Worm (Caenorhabditis elegans): Measurements from ENCODE around the gene K04C2.5.

DNA sequence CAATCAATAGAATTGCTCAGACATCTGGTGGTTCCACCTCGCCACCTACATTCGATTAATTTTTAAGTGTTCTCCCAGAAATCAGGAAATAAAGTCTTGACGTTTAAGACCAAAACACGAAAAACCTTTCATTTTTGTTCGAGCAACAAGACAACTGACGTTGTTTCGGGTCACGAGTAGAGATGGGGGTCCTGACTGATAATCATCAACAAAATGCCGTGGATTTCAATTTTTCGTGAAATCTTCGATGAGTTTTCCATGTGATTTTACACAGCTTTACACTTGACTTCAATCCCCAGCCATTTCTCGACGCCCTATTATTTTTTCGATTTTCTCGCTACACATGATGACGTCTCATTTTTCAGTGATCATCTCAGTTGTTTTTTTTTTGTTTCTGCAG, 20.4 kb downstream of the K04C2.5 start:
- TF ChIP-seq nhr-23 (tag; optimal IDR thresholded peaks at IDR 0.05) (no peak), ceh-82 (tag; optimal IDR thresholded peaks at IDR 0.05) (no peak), nhr-77 (tag; optimal IDR thresholded peaks at IDR 0.05) (no peak), zag-1 (tag; optimal IDR thresholded peaks at IDR 0.05) (no peak), skn-1 (tag; optimal IDR thresholded peaks at IDR 0.05) (no peak), ztf-11 (tag; optimal IDR thresholded peaks at IDR 0.05) (no peak), ceh-16 (tag; optimal IDR thresholded peaks at IDR 0.05) (no peak), nhr-11 (tag; optimal IDR thresholded peaks at IDR 0.05) (no peak)
